Fruit fly (Drosophila melanogaster): Measurements from ENCODE around the gene CG10864.

CG10864 gene

dm6 chr3R:18396801-18397604, 14.4 kb downstream of the CG10864 start, which contains the start of gene Vti1b (continued):
- TF ChIP-seq esg (GFP tag; conservative IDR thresholded peaks at IDR 0.05) (peak; percentile 92), CG1603 (tag; optimal IDR thresholded peaks at IDR 0.05) (peak; percentile 87), trem (tag; optimal IDR thresholded peaks at IDR 0.05) (peak; percentile 92), Dfd (GFP tag; optimal IDR thresholded peaks at IDR 0.05) (no peak), CG11504 (tag; optimal IDR thresholded peaks at IDR 0.05) (peak; percentile 95), pnt (GFP tag; optimal IDR thresholded peaks at IDR 0.05) (peak; percentile 85), vfl (GFP tag; optimal IDR thresholded peaks at IDR 0.05) (peak; percentile 78), CG43689 (GFP tag; IDR thresholded peaks at IDR 0.05) (peak; percentile 69), NC2α (GFP tag; optimal IDR thresholded peaks at IDR 0.05) (peak; percentile 89), salm (tag; optimal IDR thresholded peaks at IDR 0.05) (peak; percentile 85), CG2120 (GFP tag; optimal IDR thresholded peaks at IDR 0.05) (peak; percentile 97), tna (GFP tag; IDR thresholded peaks at IDR 0.05; ENCODE audit: partially characterized antibody) (no peak), CG2129 (GFP tag; IDR thresholded peaks at IDR 0.05; ENCODE audit: partially characterized antibody) (no peak), az2 (GFP tag; optimal IDR thresholded peaks at IDR 0.05) (peak; percentile 96), CG32532 (GFP tag; IDR thresholded peaks at IDR 0.05) (peak; percentile 87), Nf-YC (tag; optimal IDR thresholded peaks at IDR 0.05) (peak; percentile 76), abd-A (tag; optimal IDR thresholded peaks at IDR 0.05) (peak; percentile 58), gt (GFP tag; IDR thresholded peaks at IDR 0.05) (peak; percentile 82), nerfin-2 (GFP tag; IDR thresholded peaks at IDR 0.05; ENCODE audit: partially characterized antibody) (no peak), mirr (GFP tag; optimal IDR thresholded peaks at IDR 0.05) (peak; percentile 69), CG2712 (tag; optimal IDR thresholded peaks at IDR 0.05) (peak; percentile 97), lbe (GFP tag; optimal IDR thresholded peaks at IDR 0.05) (peak; percentile 93), Sry-β (GFP tag; optimal IDR thresholded peaks at IDR 0.05) (peak; percentile 55), fd64A (GFP tag; optimal IDR thresholded peaks at IDR 0.05) (peak; percentile 86), Ets65A (GFP tag) (peak; percentile 99), CG31388 (GFP tag; optimal IDR thresholded peaks at IDR 0.05) (peak; percentile 83), ato (GFP tag; IDR thresholded peaks at IDR 0.05; ENCODE audit: partially characterized antibody) (no peak), unpg (GFP tag; optimal IDR thresholded peaks at IDR 0.05) (peak; percentile 93), gce (GFP tag; IDR thresholded peaks at IDR 0.05) (peak; percentile 93), chn (GFP tag; optimal IDR thresholded peaks at IDR 0.05) (peak; percentile 96), Hr78 (GFP tag; optimal IDR thresholded peaks at IDR 0.05) (peak in 1 of 2 experiments; percentile 89), CG12391 (tag; optimal IDR thresholded peaks at IDR 0.05) (peak; percentile 96), Neu2 (GFP tag; optimal IDR thresholded peaks at IDR 0.05; ENCODE audit: borderline replicate concordance) (peak; percentile 41), bbx (GFP tag; IDR thresholded peaks at IDR 0.05; ENCODE audit: partially characterized antibody) (no peak), CG10209 (GFP tag; optimal IDR thresholded peaks at IDR 0.05) (peak; percentile 95), CG4617 (GFP tag; optimal IDR thresholded peaks at IDR 0.05; ENCODE audit: borderline replicate concordance) (peak; percentile 85), CG34376 (GFP tag; optimal IDR thresholded peaks at IDR 0.05) (peak; percentile 56), btn (GFP tag; optimal IDR thresholded peaks at IDR 0.05) (peak; percentile 83), eve (GFP tag; optimal IDR thresholded peaks at IDR 0.05) (no peak), Xbp1 (GFP tag; optimal IDR thresholded peaks at IDR 0.05) (peak; percentile 96), bab2 (GFP tag; optimal IDR thresholded peaks at IDR 0.05) (peak; percentile 97), pb (GFP tag; optimal IDR thresholded peaks at IDR 0.05) (peak; percentile 71), Asciz (GFP tag; optimal IDR thresholded peaks at IDR 0.05) (peak; percentile 90), TFAM (GFP tag; optimal IDR thresholded peaks at IDR 0.05) (peak; percentile 74), Myb (GFP tag; optimal IDR thresholded peaks at IDR 0.05) (peak; percentile 70), CG7839 (tag; optimal IDR thresholded peaks at IDR 0.05) (peak; percentile 94), Sin3A (optimal IDR thresholded peaks at IDR 0.05) (no peak), Poxn (GFP tag; IDR thresholded peaks at IDR 0.05) (peak; percentile 62), YL-1 (GFP tag; optimal IDR thresholded peaks at IDR 0.05) (peak; percentile 64)

Data from whole organism, embryonic.